Fruit fly (Drosophila melanogaster) whole organism, embryonic: ENCODE measurements around the gene CG13258.

Experiments used
- CG10147 ChIP-seq: fragments of 200-800 bp; sonication (Bioruptor generic); optimal IDR thresholded peaks from 2 replicates; lab custom pipeline; 2019; ENCODE audit warnings: missing biosample characterization, mild to moderate bottlenecking, missing genetic modification characterization, moderate library complexity
- CG10209 ChIP-seq: fragments of 200-800 bp; sonication (Bioruptor generic); optimal IDR thresholded peaks from 3 replicates; lab custom pipeline; 2017; ENCODE audit warnings: missing biosample characterization, mild to moderate bottlenecking, missing genetic modification characterization, missing genetic modification reagents
- CG10462 ChIP-seq: fragments of 200-800 bp; sonication (Bioruptor generic); optimal IDR thresholded peaks from 2 replicates; lab custom pipeline; 2016; ENCODE audit warnings: missing biosample characterization, missing genetic modification characterization
- CG10979 ChIP-seq: fragments of 200-800 bp; sonication (Bioruptor generic); optimal IDR thresholded peaks from 2 replicates; lab custom pipeline; 2018; ENCODE audit warnings: missing biosample characterization, mild to moderate bottlenecking, missing genetic modification characterization, moderate library complexity
- CG11247 ChIP-seq: fragments of 200-800 bp; sonication (Bioruptor generic); IDR thresholded peaks from 2 replicates; pipeline ENCODE4 v1.3.6; 2022; ENCODE audit warnings: missing biosample characterization, missing genetic modification characterization
- CG1233 ChIP-seq: fragments of 200-800 bp; sonication (Bioruptor generic); optimal IDR thresholded peaks from 4 replicates; lab custom pipeline; 2018; ENCODE audit warnings: missing biosample characterization, mild to moderate bottlenecking, missing genetic modification characterization
- CG14710 ChIP-seq: fragments of 200-800 bp; sonication (Bioruptor generic); optimal IDR thresholded peaks from 3 replicates; lab custom pipeline; 2019; ENCODE audit warnings: missing biosample characterization, mild to moderate bottlenecking, missing genetic modification characterization, moderate library complexity
- CG15269 ChIP-seq: fragments of 200-800 bp; sonication (Bioruptor generic); optimal IDR thresholded peaks from 2 replicates; lab custom pipeline; 2018; ENCODE audit warnings: missing biosample characterization, mild to moderate bottlenecking, missing genetic modification characterization, moderate library complexity
- CG15601 ChIP-seq: fragments of 200-800 bp; sonication (Bioruptor generic); optimal IDR thresholded peaks from 3 replicates; lab custom pipeline; 2019; ENCODE audit warnings: missing biosample characterization, mild to moderate bottlenecking, missing genetic modification characterization, moderate library complexity
- CG17361 ChIP-seq: fragments of 200-800 bp; sonication (Bioruptor generic); IDR thresholded peaks from 3 replicates; pipeline ENCODE4 v1.3.6; 2022; ENCODE audit warnings: missing biosample characterization, missing genetic modification characterization
- CG17829 ChIP-seq: fragments of 200-800 bp; optimal IDR thresholded peaks from 2 replicates; lab custom pipeline; 2019; ENCODE audit warnings: missing biosample characterization, mild to moderate bottlenecking, missing genetic modification characterization, moderate library complexity
- CG1832 ChIP-seq: fragments of 200-800 bp; sonication (Bioruptor generic); optimal IDR thresholded peaks from 2 replicates; lab custom pipeline; 2017; ENCODE audit warnings: missing biosample characterization, mild to moderate bottlenecking, missing genetic modification characterization, inconsistent platforms
- CG18476 ChIP-seq: fragments of 200-800 bp; sonication (Bioruptor generic); optimal IDR thresholded peaks from 2 replicates; lab custom pipeline; 2016; ENCODE audit warnings: missing biosample characterization, mild to moderate bottlenecking, missing genetic modification characterization
- CG2712 ChIP-seq: fragments of 200-800 bp; optimal IDR thresholded peaks from 3 replicates; lab custom pipeline; 2019; ENCODE audit warnings: missing biosample characterization, mild to moderate bottlenecking, missing genetic modification characterization, moderate library complexity
- CG2889 ChIP-seq: fragments of 200-800 bp; sonication (Bioruptor generic); IDR thresholded peaks from 3 replicates; pipeline ENCODE4 v1.3.6; 2022; ENCODE audit warnings: missing biosample characterization, missing genetic modification characterization
- CG31388 ChIP-seq: fragments of 200-800 bp; sonication (Bioruptor generic); optimal IDR thresholded peaks from 2 replicates; lab custom pipeline; 2016; ENCODE audit warnings: missing biosample characterization, missing genetic modification characterization
- CG34224 ChIP-seq: fragments of 200-800 bp; sonication (Bioruptor generic); IDR thresholded peaks from 3 replicates; pipeline ENCODE4 v1.3.6; 2022; ENCODE audit warnings: missing biosample characterization, missing genetic modification characterization; ENCODE audit not compliant: partially characterized antibody
- CG6854 ChIP-seq: fragments of 200-800 bp; sonication (Bioruptor generic); optimal IDR thresholded peaks from 3 replicates; lab custom pipeline; 2017; ENCODE audit warnings: missing biosample characterization, mild to moderate bottlenecking, missing genetic modification characterization
- CG8290 ChIP-seq, 3 experiments: fragments of 200-800 bp; sonication (Bioruptor generic); optimal IDR thresholded peaks; 2 replicates each; lab custom pipeline; 2016 to 2019; ENCODE audit warnings: missing biosample characterization in 3 of 3, missing genetic modification characterization in 3 of 3, mild to moderate bottlenecking in 2 of 3, moderate library complexity in 1 of 3
- CG9817 ChIP-seq: fragments of 200-800 bp; sonication (Bioruptor generic); optimal IDR thresholded peaks from 2 replicates; lab custom pipeline; 2018; ENCODE audit warnings: missing biosample characterization, mild to moderate bottlenecking, missing genetic modification characterization, moderate library complexity
- Chrac-16 ChIP-seq: fragments of 200-800 bp; sonication (Bioruptor generic); optimal IDR thresholded peaks from 3 replicates; lab custom pipeline; 2016; ENCODE audit warnings: missing biosample characterization, missing genetic modification characterization
- CkIIα-i1 ChIP-seq: fragments of 200-800 bp; sonication (Bioruptor generic); IDR thresholded peaks from 2 replicates; pipeline ENCODE4 v1.3.6; 2022; ENCODE audit warnings: missing biosample characterization, missing genetic modification characterization
- Dek ChIP-seq: fragments of 200-800 bp; sonication (Bioruptor generic); optimal IDR thresholded peaks from 3 replicates; lab custom pipeline; 2019; ENCODE audit warnings: missing biosample characterization, mild to moderate bottlenecking, missing genetic modification characterization, moderate library complexity
- Doc3 ChIP-seq: fragments of 200-800 bp; sonication (Bioruptor generic); IDR thresholded peaks from 3 replicates; pipeline ENCODE4 v1.3.6; 2022; ENCODE audit warnings: missing biosample characterization, missing genetic modification characterization; ENCODE audit not compliant: partially characterized antibody
- E2f2 ChIP-seq: fragments of 200-800 bp; sonication (Bioruptor generic); IDR thresholded peaks from 2 replicates; pipeline ENCODE4 v1.3.6; 2022; ENCODE audit warnings: missing biosample characterization, missing genetic modification characterization
- Hmx ChIP-seq: fragments of 200-800 bp; sonication (Bioruptor generic); optimal IDR thresholded peaks from 2 replicates; lab custom pipeline; 2016; ENCODE audit warnings: missing biosample characterization, missing genetic modification characterization
- Hr51 ChIP-seq, 2 experiments: fragments of 200-800 bp; sonication (Bioruptor generic); optimal IDR thresholded peaks; 2 replicates in 1 of 2; 3 replicates in 1 of 2; lab custom pipeline; 2016 to 2018; ENCODE audit warnings: missing biosample characterization in 2 of 2, missing genetic modification characterization in 2 of 2, mild to moderate bottlenecking in 1 of 2, moderate library complexity in 1 of 2
- MESR4 ChIP-seq: fragments of 200-800 bp; sonication (Bioruptor generic); optimal IDR thresholded peaks from 2 replicates; lab custom pipeline; 2018; ENCODE audit warnings: missing biosample characterization, mild to moderate bottlenecking, missing genetic modification characterization, moderate library complexity
- Optix ChIP-seq: fragments of 200-800 bp; sonication (Bioruptor generic); IDR thresholded peaks from 3 replicates; pipeline ENCODE4 v1.3.6; 2022; ENCODE audit warnings: missing biosample characterization, missing genetic modification characterization
- PHDP ChIP-seq: fragments of 200-800 bp; sonication (Bioruptor generic); optimal IDR thresholded peaks from 3 replicates; lab custom pipeline; 2018; ENCODE audit warnings: missing biosample characterization, mild to moderate bottlenecking, missing genetic modification characterization, moderate library complexity
- YL-1 ChIP-seq: fragments of 200-800 bp; sonication (Bioruptor generic); optimal IDR thresholded peaks from 3 replicates; lab custom pipeline; 2017; ENCODE audit warnings: missing biosample characterization, mild to moderate bottlenecking, missing genetic modification characterization
- ab ChIP-seq: fragments of 200-800 bp; sonication (Bioruptor generic); optimal IDR thresholded peaks from 2 replicates; lab custom pipeline; 2016; ENCODE audit warnings: missing biosample characterization, missing genetic modification characterization
- amos ChIP-seq: fragments of 200-800 bp; sonication (Bioruptor generic); IDR thresholded peaks from 2 replicates; pipeline ENCODE4 v1.3.6; 2022; ENCODE audit warnings: missing biosample characterization, missing genetic modification characterization; ENCODE audit not compliant: partially characterized antibody
- cas ChIP-seq: fragments of 200-800 bp; sonication (Bioruptor generic); IDR thresholded peaks from 2 replicates; pipeline ENCODE4 v1.3.6; 2022; ENCODE audit warnings: missing biosample characterization, missing genetic modification characterization
- dmrt99B ChIP-seq: fragments of 200-800 bp; sonication (Bioruptor generic); optimal IDR thresholded peaks from 2 replicates; lab custom pipeline; 2018; ENCODE audit warnings: missing biosample characterization, mild to moderate bottlenecking, missing genetic modification characterization, moderate library complexity
- gcm ChIP-seq: fragments of 200-800 bp; sonication (Bioruptor generic); optimal IDR thresholded peaks from 2 replicates; lab custom pipeline; 2019; ENCODE audit warnings: missing biosample characterization, mild to moderate bottlenecking, missing genetic modification characterization, moderate library complexity
- grn ChIP-seq: fragments of 200-800 bp; sonication (Bioruptor generic); optimal IDR thresholded peaks from 3 replicates; lab custom pipeline; 2017; ENCODE audit warnings: missing biosample characterization, missing genetic modification characterization
- ham ChIP-seq: fragments of 200-800 bp; sonication (Bioruptor generic); IDR thresholded peaks from 2 replicates; pipeline ENCODE4 v1.3.6; 2022; ENCODE audit warnings: missing biosample characterization, missing genetic modification characterization
- lilli ChIP-seq: fragments of 200-800 bp; sonication (Bioruptor generic); optimal IDR thresholded peaks from 3 replicates; lab custom pipeline; 2016; ENCODE audit warnings: missing biosample characterization, missing genetic modification characterization
- lola ChIP-seq, 3 experiments: fragments of >200 bp in 2 of 3; fragments of 200-800 bp in 1 of 3; sonication (Bioruptor generic) in 1 of 3; optimal IDR thresholded peaks; 2 replicates each; lab custom pipeline; 2017 to 2019; ENCODE audit warnings: missing biosample characterization in 3 of 3, missing genetic modification characterization in 3 of 3, mild to moderate bottlenecking in 1 of 3, moderate library complexity in 1 of 3
- luna ChIP-seq: fragments of 200-800 bp; sonication (Bioruptor generic); optimal IDR thresholded peaks from 2 replicates; lab custom pipeline; 2016; ENCODE audit warnings: missing biosample characterization, missing genetic modification characterization
- salm ChIP-seq: fragments of 200-800 bp; sonication (Bioruptor generic); optimal IDR thresholded peaks from 2 replicates; lab custom pipeline; 2018; ENCODE audit warnings: missing biosample characterization, mild to moderate bottlenecking, missing genetic modification characterization
- sd ChIP-seq: fragments of 200-800 bp; sonication (Bioruptor generic); optimal IDR thresholded peaks from 3 replicates; lab custom pipeline; 2018; ENCODE audit warnings: missing biosample characterization, mild to moderate bottlenecking, missing genetic modification characterization, moderate library complexity
- sr ChIP-seq: fragments of 200-800 bp; sonication (Bioruptor generic); IDR thresholded peaks from 3 replicates; pipeline ENCODE4 v1.3.6; 2022; ENCODE audit warnings: missing biosample characterization, missing genetic modification characterization
- sug ChIP-seq: fragments of 200-800 bp; optimal IDR thresholded peaks from 2 replicates; lab custom pipeline; 2019; ENCODE audit warnings: missing biosample characterization, mild to moderate bottlenecking, missing genetic modification characterization, moderate library complexity
- trh ChIP-seq: fragments of 200-800 bp; sonication (Bioruptor generic); optimal IDR thresholded peaks from 2 replicates; lab custom pipeline; 2016; ENCODE audit warnings: missing biosample characterization, missing genetic modification characterization
- vnd ChIP-seq: fragments of 200-800 bp; sonication (Bioruptor generic); IDR thresholded peaks from 3 replicates; pipeline ENCODE4 v1.3.6; 2022; ENCODE audit warnings: missing biosample characterization, missing genetic modification characterization; ENCODE audit not compliant: partially characterized antibody
- wdn ChIP-seq: fragments of 200-800 bp; sonication (Bioruptor generic); IDR thresholded peaks from 2 replicates; pipeline ENCODE4 v1.3.6; 2022; ENCODE audit warnings: missing biosample characterization, missing genetic modification characterization

The CG13258 gene

dm6 chr2L:16307026-16307703 is 14.3 kb upstream of the CG13258 start, which contains the start of the genes CG5861 and Syx5 (continued):
- TF ChIP-seq CG11247 (GFP tag; lab: Robert Waterston, UW) = peak; percentile 45; the same call in 1 of the 2 replicates
- TF ChIP-seq amos (GFP tag; lab: Robert Waterston, UW) = peak; percentile 84; the same call in 1 of the 2 replicates
- TF ChIP-seq CG15601 = peak; percentile 69
- TF ChIP-seq sug (tag; lab: Kevin White, UChicago) = peak; percentile 81
- 0 out of 2 replicates have a peak, but pooled peaks have one; percentile 27 for TF ChIP-seq cas (GFP tag; lab: Robert Waterston, UW)
- no peak for TF ChIP-seq CG2889 (GFP tag; lab: Robert Waterston, UW)
- TF ChIP-seq luna (GFP tag; lab: Kevin White, UChicago) = no peak
- peak; percentile 32 for TF ChIP-seq Chrac-16 (GFP tag; lab: Kevin White, UChicago)
- TF ChIP-seq wdn = no peak
- TF ChIP-seq ham (GFP tag; lab: Robert Waterston, UW) = no peak
- peak; percentile 29 for TF ChIP-seq CG1233 (GFP tag; lab: Kevin White, UChicago)
- peak; percentile 95 for TF ChIP-seq YL-1
- no peak for TF ChIP-seq trh
- no peak for TF ChIP-seq ab (GFP tag; lab: Kevin White, UChicago)
- TF ChIP-seq CG6854 = no peak
- peak; percentile 78 for TF ChIP-seq CG14710 (tag; lab: Kevin White, UChicago)
- TF ChIP-seq dmrt99B (tag; lab: Kevin White, UChicago) = no peak
- no peak for TF ChIP-seq CkIIα-i1 (GFP tag; lab: Robert Waterston, UW)
- TF ChIP-seq CG9817 (tag; lab: Kevin White, UChicago) = peak; percentile 59
- TF ChIP-seq sr (GFP tag; lab: Robert Waterston, UW) = no peak
- TF ChIP-seq Dek (tag; lab: Kevin White, UChicago) = no peak
- TF ChIP-seq CG8290 (GFP tag; optimal IDR thresholded peaks at IDR 0.05; lab: Kevin White, UChicago) = peak; percentile 21
- no peak for TF ChIP-seq CG8290 (tag; optimal IDR thresholded peaks at IDR 0.05; lab: Kevin White, UChicago)
- peak; percentile 54 for TF ChIP-seq E2f2 (GFP tag; lab: Robert Waterston, UW)
- peak; percentile 93 for TF ChIP-seq vnd (GFP tag; lab: Robert Waterston, UW)
- no peak for TF ChIP-seq CG15269 (tag; lab: Kevin White, UChicago)
- TF ChIP-seq PHDP (tag; lab: Kevin White, UChicago) = peak; percentile 57
- no peak for TF ChIP-seq Optix (GFP tag; lab: Robert Waterston, UW)
- TF ChIP-seq CG17829 (tag; lab: Kevin White, UChicago) = peak; percentile 80
- TF ChIP-seq Hr51 (GFP tag; optimal IDR thresholded peaks at IDR 0.05; lab: Kevin White, UChicago) = no peak
- TF ChIP-seq sd (tag; lab: Kevin White, UChicago) = peak; percentile 63
- peak; percentile 89 for TF ChIP-seq grn (GFP tag; lab: Kevin White, UChicago)
- TF ChIP-seq CG10209 (GFP tag; lab: Kevin White, UChicago) = peak; percentile 19
- TF ChIP-seq CG34224 (GFP tag; lab: Robert Waterston, UW) = peak; percentile 92
- TF ChIP-seq CG17361 (GFP tag; lab: Robert Waterston, UW) = peak; percentile 57; the same call in 2 of the 3 replicates
- peak; percentile 57 for TF ChIP-seq lilli (GFP tag; lab: Kevin White, UChicago)
- TF ChIP-seq CG18476 (GFP tag; lab: Kevin White, UChicago) = no peak
- peak; percentile 80 for TF ChIP-seq CG10147 (GFP tag; lab: Kevin White, UChicago)
- TF ChIP-seq Doc3 = peak; percentile 97
- peak; percentile 79 for TF ChIP-seq CG2712 (tag; lab: Kevin White, UChicago)
- peak; percentile 66 for TF ChIP-seq MESR4 (GFP tag; lab: Kevin White, UChicago)
- TF ChIP-seq CG10462 (GFP tag; lab: Kevin White, UChicago) = no peak
- peak; percentile 59 for TF ChIP-seq CG10979
- TF ChIP-seq CG31388 (GFP tag; lab: Kevin White, UChicago) = no peak
- peak; percentile 45 for TF ChIP-seq salm (tag; lab: Kevin White, UChicago)
- TF ChIP-seq Hmx (GFP tag; lab: Kevin White, UChicago) = no peak
- no peak for TF ChIP-seq CG1832 (GFP tag; lab: Kevin White, UChicago)
- TF ChIP-seq gcm (GFP tag; lab: Kevin White, UChicago) = peak; percentile 68
- TF ChIP-seq lola (GFP tag; optimal IDR thresholded peaks at IDR 0.05; lab: Kevin White, UChicago) = peak in 1 of 3 experiments; percentile 36
